Worm (Caenorhabditis elegans): ENCODE measurements around the gene pcyt-2.2.

- TF ChIP-seq fos-1 (tag; optimal IDR thresholded peaks at IDR 0.05) (no peak), ceh-62 (tag; optimal IDR thresholded peaks at IDR 0.05) (no peak), egl-27 (tag; optimal IDR thresholded peaks at IDR 0.05) (no peak), skn-1 (tag; optimal IDR thresholded peaks at IDR 0.05) (no peak), pha-4 (GFP tag; IDR thresholded peaks at IDR 0.05) (no peak), pha-4 (tag; optimal IDR thresholded peaks at IDR 0.05) (no peak), lin-15B (tag; optimal IDR thresholded peaks at IDR 0.05) (no peak), zag-1 (tag; optimal IDR thresholded peaks at IDR 0.05) (no peak), ama-1 (optimal IDR thresholded peaks at IDR 0.05) (no peak), lin-13 (GFP tag; optimal IDR thresholded peaks at IDR 0.05) (no peak), nhr-48 (tag; optimal IDR thresholded peaks at IDR 0.05) (no peak), tag-97 (GFP tag; IDR thresholded peaks at IDR 0.05) (no peak)
Measured at ce11 chrX:7901840-7902239, 17.7 kb downstream of the pcyt-2.2 start.

Measured in whole organism, L4 larva.